Fruit fly (Drosophila melanogaster) whole organism, adult: ENCODE data around the gene CG31776.

Experiments
- CG11617 ChIP-seq: fragments of 200-800 bp; sonication (Bioruptor generic); optimal IDR thresholded peaks from 2 replicates; lab custom pipeline; 2017; ENCODE audit warnings: mild to moderate bottlenecking, missing biosample characterization, missing genetic modification reagents, missing genetic modification characterization
- CG1620 ChIP-seq: fragments of 200-800 bp; sonication (Bioruptor generic); optimal IDR thresholded peaks from 2 replicates; lab custom pipeline; 2016; ENCODE audit warnings: missing biosample characterization, missing genetic modification characterization
- CG33017 ChIP-seq: fragments of 200-800 bp; sonication (Bioruptor generic); optimal IDR thresholded peaks from 2 replicates; lab custom pipeline; 2018; ENCODE audit warnings: missing biosample characterization, mild to moderate bottlenecking, missing genetic modification characterization, moderate library complexity
- CG5204 ChIP-seq: fragments of 200-800 bp; sonication (Bioruptor generic); optimal IDR thresholded peaks from 2 replicates; lab custom pipeline; 2016; ENCODE audit warnings: missing biosample characterization, missing genetic modification characterization
- CG7045 ChIP-seq: fragments of 200-800 bp; sonication (Bioruptor generic); optimal IDR thresholded peaks from 2 replicates; lab custom pipeline; 2017; ENCODE audit warnings: missing biosample characterization, mild to moderate bottlenecking, missing genetic modification characterization
- CG7101 ChIP-seq: fragments of 200-800 bp; sonication (Bioruptor generic); optimal IDR thresholded peaks from 2 replicates; lab custom pipeline; 2018; ENCODE audit warnings: missing biosample characterization, mild to moderate bottlenecking, missing genetic modification characterization, moderate library complexity
- Clk ChIP-seq: fragments of 200-800 bp; sonication (Bioruptor generic); optimal IDR thresholded peaks from 2 replicates; lab custom pipeline; 2017; ENCODE audit warnings: missing biosample characterization, missing genetic modification characterization
- Crg-1 ChIP-seq: fragments of 200-800 bp; sonication (Bioruptor generic); optimal IDR thresholded peaks from 2 replicates; lab custom pipeline; 2016; ENCODE audit warnings: missing biosample characterization, missing genetic modification characterization
- Hr96 ChIP-seq: fragments of 200-800 bp; sonication (Bioruptor generic); optimal IDR thresholded peaks from 2 replicates; lab custom pipeline; 2016; ENCODE audit warnings: missing biosample characterization, missing genetic modification characterization
- Mnt ChIP-seq: fragments of 200-800 bp; sonication (Bioruptor generic); optimal IDR thresholded peaks from 2 replicates; lab custom pipeline; 2016; ENCODE audit warnings: missing biosample characterization, mild to moderate bottlenecking, missing genetic modification characterization
- bab1 ChIP-seq: fragments of 200-800 bp; sonication (Bioruptor generic); optimal IDR thresholded peaks from 3 replicates; lab custom pipeline; 2019; ENCODE audit warnings: missing biosample characterization, mild to moderate bottlenecking, missing genetic modification characterization, moderate library complexity
- cic ChIP-seq: fragments of 200-800 bp; sonication (Bioruptor generic); optimal IDR thresholded peaks from 2 replicates; lab custom pipeline; 2017; ENCODE audit warnings: missing biosample characterization, mild to moderate bottlenecking, missing genetic modification characterization, moderate library complexity
- cnc ChIP-seq, 2 experiments: fragments of >200 bp; optimal IDR thresholded peaks; 2 replicates each; lab custom pipeline; 2017
- kay ChIP-seq: fragments of 200-800 bp; sonication (Bioruptor generic); peaks from one replicate; lab custom pipeline; 2016; ENCODE audit warnings: missing biosample characterization, missing genetic modification characterization, borderline replicate concordance
- ovo ChIP-seq: fragments of 200-800 bp; sonication (Bioruptor generic); optimal IDR thresholded peaks from 2 replicates; lab custom pipeline; 2016; ENCODE audit warnings: missing biosample characterization, missing genetic modification characterization
- tj ChIP-seq: fragments of 200-800 bp; sonication (Bioruptor generic); optimal IDR thresholded peaks from 3 replicates; lab custom pipeline; 2017; ENCODE audit warnings: missing biosample characterization, mild to moderate bottlenecking, missing genetic modification characterization, moderate library complexity
- toe ChIP-seq: fragments of 200-800 bp; sonication (Bioruptor generic); optimal IDR thresholded peaks from 2 replicates; lab custom pipeline; 2016; ENCODE audit warnings: missing biosample characterization, missing genetic modification characterization

Gene CG31776

DNA sequence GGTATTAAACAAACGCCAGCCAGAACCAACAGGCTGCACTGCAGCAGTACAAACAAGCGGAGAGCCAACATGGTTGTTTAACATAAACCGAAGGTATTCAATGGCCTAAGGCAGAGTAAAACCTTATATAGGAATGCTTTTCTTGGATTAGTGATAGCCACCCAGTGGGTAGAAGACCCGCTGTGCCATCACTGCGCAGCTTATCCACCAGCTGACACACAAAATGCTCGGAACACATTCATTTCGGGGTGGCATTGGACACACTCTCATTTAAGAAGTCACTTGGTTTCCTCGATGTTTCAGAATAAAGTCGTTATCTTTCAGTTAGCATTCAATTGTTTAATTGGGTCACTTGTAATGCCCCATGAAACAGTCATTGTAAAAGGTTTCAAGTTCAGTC lies 40.0 kb downstream of the CG31776 start, which contains the start of gene CG31954:
CG31954 (minus strand) TSS at position 101 of the 400 bp plus-strand sequence.
- TF ChIP-seq cic (GFP tag; lab: Kevin White, UChicago), result no peak
- no peak for TF ChIP-seq Crg-1 (GFP tag; lab: Kevin White, UChicago)
- TF ChIP-seq CG5204, result no peak
- no peak for TF ChIP-seq toe (GFP tag; lab: Kevin White, UChicago)
- TF ChIP-seq CG1620, result no peak
- no peak for TF ChIP-seq CG7101
- no peak for TF ChIP-seq Hr96 (GFP tag; lab: Kevin White, UChicago)
- TF ChIP-seq CG11617 (GFP tag; lab: Kevin White, UChicago), result no peak
- no peak for TF ChIP-seq cnc (optimal IDR thresholded peaks at IDR 0.05; lab: Kevin White, UChicago)
- TF ChIP-seq CG33017 (tag; lab: Kevin White, UChicago), result no peak
- no peak for TF ChIP-seq tj (GFP tag; lab: Kevin White, UChicago)
- no peak for TF ChIP-seq ovo (GFP tag; lab: Kevin White, UChicago)
- TF ChIP-seq bab1, result no peak
- no peak for TF ChIP-seq CG7045 (GFP tag; lab: Kevin White, UChicago)
- TF ChIP-seq Mnt (GFP tag; lab: Kevin White, UChicago), result no peak

DNA sequence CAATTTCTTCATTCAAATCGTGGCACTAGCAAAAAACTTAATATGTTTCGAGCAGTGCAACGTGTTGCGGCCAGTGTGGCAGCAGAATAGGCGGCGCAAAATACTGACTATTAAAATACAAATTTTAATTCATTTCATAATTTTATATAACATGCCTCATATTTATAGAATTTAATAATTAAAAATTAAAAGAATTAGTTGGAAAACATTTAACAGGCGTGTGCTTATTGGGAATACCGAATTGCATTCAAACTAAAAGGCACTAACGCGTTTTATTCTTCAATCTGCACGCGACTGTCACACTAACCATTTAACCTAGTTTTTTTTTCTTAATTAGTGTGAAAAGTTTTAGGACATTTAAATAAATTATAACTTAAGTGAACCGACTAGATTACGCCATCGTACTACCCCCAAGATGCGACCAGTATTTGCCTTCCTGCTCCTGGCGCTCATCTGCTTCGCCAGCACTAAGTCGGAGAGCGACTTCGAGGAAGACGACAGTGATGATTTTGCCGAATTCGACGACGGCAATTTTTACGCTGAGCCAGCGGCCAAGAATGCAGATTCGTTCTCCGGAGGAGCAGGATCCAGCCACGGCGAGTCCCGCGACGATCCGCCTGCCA lies 44.7 kb downstream of the CG31776 start, which contains the start of the genes LeuRS and CG17593:
LeuRS (minus strand) TSS at position 88 of the 623 bp plus-strand sequence.
CG17593 (plus strand) TSS at position 304 of the 623 bp plus-strand sequence.
- no peak for TF ChIP-seq ovo (GFP tag; lab: Kevin White, UChicago)
- TF ChIP-seq Mnt (GFP tag; lab: Kevin White, UChicago), result peak; percentile 75
- TF ChIP-seq kay (GFP tag; lab: Kevin White, UChicago), result peak; percentile 76
- TF ChIP-seq cic (GFP tag; lab: Kevin White, UChicago), result no peak
- peak; percentile 9 for TF ChIP-seq bab1
- TF ChIP-seq tj (GFP tag; lab: Kevin White, UChicago), result peak; percentile 50

DNA sequence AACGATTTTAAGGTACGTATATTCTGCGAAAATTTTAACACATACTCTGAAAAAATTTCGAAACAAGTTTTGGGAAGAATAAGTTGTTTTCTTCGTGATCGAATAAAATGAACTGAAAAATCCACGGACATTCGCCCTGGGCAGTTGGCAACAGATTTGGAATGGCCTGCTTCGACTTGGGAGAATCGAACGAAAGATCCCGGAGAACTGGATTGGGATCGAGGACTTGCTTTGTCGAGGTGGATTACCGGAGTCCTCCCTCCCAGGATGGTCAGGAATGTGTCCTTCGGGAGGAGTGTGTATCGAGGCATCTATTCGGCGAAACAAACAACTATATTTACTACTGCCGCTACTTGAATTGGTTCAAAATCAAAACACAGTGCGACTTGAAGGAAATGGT lies 49.6 kb downstream of the CG31776 start, which contains the start of the genes CG3213 and CG8851:
CG3213 (minus strand) TSS at position 101 of the 400 bp plus-strand sequence.
CG8851 (plus strand) TSS at position 127 of the 400 bp plus-strand sequence.
- TF ChIP-seq CG11617 (GFP tag; lab: Kevin White, UChicago) (no peak), Hr96 (GFP tag; lab: Kevin White, UChicago) (no peak), bab1 (no peak), Clk (GFP tag; lab: Kevin White, UChicago) (no peak), CG5204 (no peak), cic (GFP tag; lab: Kevin White, UChicago) (no peak), Crg-1 (GFP tag; lab: Kevin White, UChicago) (no peak), CG7101 (no peak), Mnt (GFP tag; lab: Kevin White, UChicago) (no peak), tj (GFP tag; lab: Kevin White, UChicago) (no peak)
